Fruit fly (Drosophila melanogaster): Measurements from ENCODE around the gene CG12081.

dm6 chrX:8624867-8625266 lies 36.3 kb downstream of the CG12081 start:
- no peak for TF ChIP-seq CG8478 (optimal IDR thresholded peaks at IDR 0.05)
- peak; percentile 38 to 40 for TF ChIP-seq CTCF (optimal IDR thresholded peaks at IDR 0.05)
